Fruit fly (Drosophila melanogaster): Measurements from ENCODE around the gene CG12995.

dm6 chrX:17221142-17221541, 11.3 kb upstream of the CG12995 start, which contains the start of gene CG5172:
- no peak for TF ChIP-seq Crg-1 (GFP tag; optimal IDR thresholded peaks at IDR 0.05)
- no peak for TF ChIP-seq CG7045 (GFP tag; optimal IDR thresholded peaks at IDR 0.05)
- TF ChIP-seq tj (GFP tag; optimal IDR thresholded peaks at IDR 0.05): no peak
- TF ChIP-seq CG5204 (GFP tag; optimal IDR thresholded peaks at IDR 0.05): no peak
- no peak for TF ChIP-seq pad (GFP tag; optimal IDR thresholded peaks at IDR 0.05)
- no peak for TF ChIP-seq Mnt (GFP tag; optimal IDR thresholded peaks at IDR 0.05)
- TF ChIP-seq toe (GFP tag; optimal IDR thresholded peaks at IDR 0.05): no peak
- TF ChIP-seq cic (GFP tag; optimal IDR thresholded peaks at IDR 0.05): no peak
- no peak for TF ChIP-seq ovo (GFP tag; optimal IDR thresholded peaks at IDR 0.05)
- no peak for TF ChIP-seq cnc (optimal IDR thresholded peaks at IDR 0.05)

All from whole organism, adult.